Fruit fly (Drosophila melanogaster): ENCODE results near the gene Nlg1.

dm6 chr3R:7667843-7668242 is 9.8 kb downstream of the Nlg1 start:
- no peak for TF ChIP-seq CG2129 (GFP tag; IDR thresholded peaks at IDR 0.05; ENCODE audit: partially characterized antibody)
- TF ChIP-seq CG32532 (GFP tag; IDR thresholded peaks at IDR 0.05) = no peak
- no peak for TF ChIP-seq CG17361 (GFP tag; IDR thresholded peaks at IDR 0.05)
- TF ChIP-seq Nf-YB (GFP tag; optimal IDR thresholded peaks at IDR 0.05) = no peak
- TF ChIP-seq abd-A (tag; optimal IDR thresholded peaks at IDR 0.05) = no peak
- no peak for TF ChIP-seq CG9797 (GFP tag; optimal IDR thresholded peaks at IDR 0.05)
- TF ChIP-seq CG16779 (GFP tag; IDR thresholded peaks at IDR 0.05) = no peak
- no peak for TF ChIP-seq CG10959 (GFP tag; IDR thresholded peaks at IDR 0.05)
- no peak for TF ChIP-seq CG32772 (GFP tag; IDR thresholded peaks at IDR 0.05)
- no peak for TF ChIP-seq Taf1 (GFP tag; IDR thresholded peaks at IDR 0.05)
- TF ChIP-seq h (optimal IDR thresholded peaks at IDR 0.05) = no peak
- no peak for TF ChIP-seq Ssrp (tag; optimal IDR thresholded peaks at IDR 0.05)
- TF ChIP-seq CG3407 (GFP tag; optimal IDR thresholded peaks at IDR 0.05) = no peak
- TF ChIP-seq YL-1 (GFP tag; optimal IDR thresholded peaks at IDR 0.05) = no peak

Measured in whole organism, embryonic.